Worm (Caenorhabditis elegans) whole organism, young adult: ENCODE measurements around the gene T22F3.12.

Experiments
- B0019.2 ChIP-seq: fragments of 200-800 bp; sonication (Bioruptor generic); conservative IDR thresholded peaks from 2 replicates; pipeline ENCODE4 v1.3.6; 2022; ENCODE audit warnings: missing genetic modification reagents, missing genetic modification characterization, missing compliant biosample characterization
- D2030.7 ChIP-seq: fragments of 200-800 bp; sonication (Bioruptor generic); IDR thresholded peaks from 2 replicates; pipeline ENCODE4 v1.3.6; 2022; ENCODE audit warnings: missing genetic modification reagents, missing genetic modification characterization, missing compliant biosample characterization
- F33H1.4 ChIP-seq: fragments of 200-800 bp; sonication (Bioruptor generic); IDR thresholded peaks from 2 replicates; pipeline ENCODE4 v1.3.6; 2022; ENCODE audit warnings: missing genetic modification reagents, missing genetic modification characterization, missing compliant biosample characterization
- F37B4.10 ChIP-seq: fragments of 200-800 bp; sonication (Bioruptor generic); IDR thresholded peaks from 2 replicates; pipeline ENCODE4 v1.3.6; 2022; ENCODE audit warnings: missing genetic modification characterization, missing compliant biosample characterization
- F49E8.2 ChIP-seq: sonication (generic microtip); optimal IDR thresholded peaks from 3 replicates; lab custom pipeline; 2017; ENCODE audit warnings: missing genetic modification characterization, mild to moderate bottlenecking, missing compliant biosample characterization, antibody characterized with exemption, moderate library complexity; ENCODE audit not compliant: insufficient read depth
- F55B11.4 ChIP-seq: sonication (generic microtip); optimal IDR thresholded peaks from 2 replicates; lab custom pipeline; 2016; ENCODE audit warnings: missing compliant biosample characterization, missing genetic modification characterization, borderline replicate concordance; ENCODE audit not compliant: insufficient read depth
- K11D2.4 ChIP-seq: fragments of 200-800 bp; sonication (Bioruptor generic); IDR thresholded peaks from 2 replicates; pipeline ENCODE4 v1.3.6; 2022; ENCODE audit warnings: missing genetic modification reagents, missing genetic modification characterization, missing compliant biosample characterization
- K12H6.12 ChIP-seq: fragments of 200-800 bp; sonication (Bioruptor generic); optimal IDR thresholded peaks from 2 replicates; lab custom pipeline; 2018; ENCODE audit warnings: mild to moderate bottlenecking, missing genetic modification characterization, missing compliant biosample characterization
- T26A5.8 ChIP-seq: sonication (generic microtip); optimal IDR thresholded peaks from 2 replicates; lab custom pipeline; 2016; ENCODE audit warnings: missing genetic modification characterization, missing compliant biosample characterization
- Y67H2A.10 ChIP-seq: fragments of 200-800 bp; sonication (Bioruptor generic); conservative IDR thresholded peaks from 2 replicates; pipeline ENCODE4 v1.3.6; 2022; ENCODE audit warnings: missing genetic modification reagents, missing genetic modification characterization, missing compliant biosample characterization
- akir-1 ChIP-seq: fragments of 200-800 bp; sonication (Bioruptor generic); optimal IDR thresholded peaks from 2 replicates; lab custom pipeline; 2018; ENCODE audit warnings: mild to moderate bottlenecking, missing genetic modification characterization, moderate library complexity, missing compliant biosample characterization
- ama-1 ChIP-seq, 3 experiments: fragments of 150-350 bp in 1 of 3; sonication (generic microtip) in 2 of 3; optimal IDR thresholded peaks; 2 replicates each; lab custom pipeline; 2014 to 2018; ENCODE audit warnings: missing biosample characterization in 2 of 3, missing genetic modification characterization in 2 of 3, missing genetic modification reagents in 2 of 3
- athp-1 ChIP-seq: sonication (generic microtip); optimal IDR thresholded peaks from 2 replicates; lab custom pipeline; 2017; ENCODE audit warnings: mild to moderate bottlenecking, missing genetic modification characterization, missing compliant biosample characterization
- ccch-3 ChIP-seq: fragments of 200-800 bp; sonication (Bioruptor generic); optimal IDR thresholded peaks from 2 replicates; lab custom pipeline; 2018; ENCODE audit warnings: mild to moderate bottlenecking, missing genetic modification characterization, missing compliant biosample characterization
- cebp-1 ChIP-seq, 2 experiments: fragments of 200-800 bp in 1 of 2; sonication (Bioruptor generic) in 1 of 2; sonication (generic microtip) in 1 of 2; IDR thresholded peaks in 1 of 2; optimal IDR thresholded peaks in 1 of 2; 2 replicates each; pipeline versions ENCODE4 v1.3.6 to Lab custom; 2017 to 2022; ENCODE audit warnings: missing compliant biosample characterization in 2 of 2, missing genetic modification characterization in 2 of 2, mild to moderate bottlenecking in 1 of 2, missing genetic modification reagents in 1 of 2, moderate library complexity in 1 of 2
- ceh-27 ChIP-seq: fragments of 200-800 bp; sonication (Bioruptor generic); optimal IDR thresholded peaks from 2 replicates; lab custom pipeline; 2018; ENCODE audit warnings: mild to moderate bottlenecking, missing genetic modification characterization, moderate library complexity, missing compliant biosample characterization
- ceh-91 ChIP-seq: fragments of 200-800 bp; sonication (Bioruptor generic); IDR thresholded peaks from 2 replicates; pipeline ENCODE4 v1.3.6; 2022; ENCODE audit warnings: missing genetic modification reagents, missing genetic modification characterization, missing compliant biosample characterization
- efl-1 ChIP-seq: fragments of 150-350 bp; optimal IDR thresholded peaks from 2 replicates; lab custom pipeline; 2014; ENCODE audit warnings: missing biosample characterization, missing genetic modification reagents, missing genetic modification characterization
- egrh-3 ChIP-seq: fragments of 200-800 bp; sonication (Bioruptor generic); IDR thresholded peaks from 2 replicates; pipeline ENCODE4 v1.3.6; 2022; ENCODE audit warnings: missing genetic modification reagents, missing genetic modification characterization, missing compliant biosample characterization
- ekl-4 ChIP-seq: fragments of 200-800 bp; sonication (Bioruptor generic); IDR thresholded peaks from 2 replicates; pipeline ENCODE4 v1.3.6; 2022; ENCODE audit warnings: missing genetic modification reagents, missing genetic modification characterization, missing compliant biosample characterization
- hlh-26 ChIP-seq: fragments of 200-800 bp; sonication (Bioruptor generic); conservative IDR thresholded peaks from 2 replicates; pipeline ENCODE4 v1.3.6; 2022; ENCODE audit warnings: missing genetic modification reagents, missing genetic modification characterization, missing compliant biosample characterization
- hmg-1.2 ChIP-seq: fragments of 200-800 bp; sonication (Bioruptor generic); IDR thresholded peaks from 2 replicates; pipeline ENCODE4 v1.3.6; 2022; ENCODE audit warnings: missing genetic modification reagents, missing genetic modification characterization, missing compliant biosample characterization
- hsf-1 ChIP-seq: fragments of 200-800 bp; sonication (Bioruptor generic); IDR thresholded peaks from 2 replicates; pipeline ENCODE4 v1.3.6; 2022; ENCODE audit warnings: missing genetic modification reagents, missing genetic modification characterization, missing compliant biosample characterization
- let-526 ChIP-seq: fragments of 200-800 bp; sonication (Bioruptor generic); IDR thresholded peaks from 2 replicates; pipeline ENCODE4 v1.3.6; 2022; ENCODE audit warnings: missing genetic modification reagents, missing genetic modification characterization, missing compliant biosample characterization
- let-607 ChIP-seq, 2 experiments: fragments of 200-800 bp in 1 of 2; sonication (Bioruptor generic) in 1 of 2; sonication (generic microtip) in 1 of 2; optimal IDR thresholded peaks; 2 replicates each; lab custom pipeline; 2016 to 2018; ENCODE audit warnings: mild to moderate bottlenecking in 2 of 2, missing compliant biosample characterization in 2 of 2, missing genetic modification characterization in 2 of 2, moderate library complexity in 2 of 2, missing genotype in 1 of 2
- lin-40 ChIP-seq: sonication (generic microtip); optimal IDR thresholded peaks from 2 replicates; lab custom pipeline; 2016; ENCODE audit warnings: missing genetic modification characterization, mild to moderate bottlenecking, missing compliant biosample characterization, missing genotype, missing genetic modification reagents
- lin-54 ChIP-seq: fragments of 200-800 bp; sonication (Bioruptor generic); optimal IDR thresholded peaks from 2 replicates; lab custom pipeline; 2018; ENCODE audit warnings: mild to moderate bottlenecking, missing genetic modification characterization, missing compliant biosample characterization
- lsy-27 ChIP-seq: sonication (generic microtip); optimal IDR thresholded peaks from 2 replicates; lab custom pipeline; 2017; ENCODE audit warnings: missing genetic modification characterization, mild to moderate bottlenecking, missing compliant biosample characterization, antibody characterized with exemption, missing genotype, borderline replicate concordance; ENCODE audit not compliant: insufficient read depth
- madf-6 ChIP-seq: fragments of 200-800 bp; sonication (Bioruptor generic); IDR thresholded peaks from 2 replicates; pipeline ENCODE4 v1.3.6; 2022; ENCODE audit warnings: missing genetic modification reagents, missing genetic modification characterization, missing compliant biosample characterization
- mcd-1 ChIP-seq: fragments of 200-800 bp; sonication (Bioruptor generic); IDR thresholded peaks from 2 replicates; pipeline ENCODE4 v1.3.6; 2022; ENCODE audit warnings: missing genetic modification reagents, missing genetic modification characterization, missing compliant biosample characterization
- nhr-90 ChIP-seq: sonication (generic microtip); optimal IDR thresholded peaks from 2 replicates; lab custom pipeline; 2016; ENCODE audit warnings: missing genotype, mild to moderate bottlenecking, missing genetic modification characterization, missing compliant biosample characterization
- sea-2 ChIP-seq: fragments of 200-800 bp; sonication (Bioruptor generic); IDR thresholded peaks from 2 replicates; pipeline ENCODE4 v1.3.6; 2022; ENCODE audit warnings: missing genetic modification characterization, missing compliant biosample characterization
- snpc-1.3 ChIP-seq: sonication (generic microtip); optimal IDR thresholded peaks from 2 replicates; lab custom pipeline; 2017; ENCODE audit warnings: missing genetic modification characterization, mild to moderate bottlenecking, missing compliant biosample characterization, antibody characterized with exemption, moderate library complexity, missing genotype, missing genetic modification reagents; ENCODE audit not compliant: insufficient read depth
- snpc-3.4 ChIP-seq: sonication (generic microtip); optimal IDR thresholded peaks from 2 replicates; lab custom pipeline; 2017; ENCODE audit warnings: missing genetic modification characterization, mild to moderate bottlenecking, missing compliant biosample characterization, antibody characterized with exemption, moderate library complexity, missing genotype, missing genetic modification reagents
- tbx-9 ChIP-seq: sonication (generic microtip); optimal IDR thresholded peaks from 2 replicates; lab custom pipeline; 2016; ENCODE audit warnings: borderline replicate concordance, missing genetic modification characterization, inconsistent platforms, missing compliant biosample characterization
- xnd-1 ChIP-seq: sonication (generic microtip); optimal IDR thresholded peaks from 2 replicates; lab custom pipeline; 2016; ENCODE audit warnings: missing genotype, missing genetic modification reagents, missing genetic modification characterization, missing compliant biosample characterization
- zfh-2 ChIP-seq: fragments of 200-800 bp; sonication (Bioruptor generic); conservative IDR thresholded peaks from 2 replicates; pipeline ENCODE4 v1.3.6; 2022; ENCODE audit warnings: missing genetic modification reagents, missing genetic modification characterization, missing compliant biosample characterization
- zim-3 ChIP-seq: sonication (generic microtip); optimal IDR thresholded peaks from 2 replicates; lab custom pipeline; 2017; ENCODE audit warnings: mild to moderate bottlenecking, missing genetic modification characterization, moderate library complexity, missing compliant biosample characterization
- ztf-28 ChIP-seq: fragments of 200-800 bp; sonication (Bioruptor generic); IDR thresholded peaks from 2 replicates; pipeline ENCODE4 v1.3.6; 2022; ENCODE audit warnings: missing genetic modification reagents, missing genetic modification characterization, missing compliant biosample characterization
- ztf-6 ChIP-seq: fragments of 200-800 bp; sonication (Bioruptor generic); IDR thresholded peaks from 2 replicates; pipeline ENCODE4 v1.3.6; 2022; ENCODE audit warnings: missing genetic modification reagents, missing genetic modification characterization, missing compliant biosample characterization

T22F3.12 gene

DNA sequence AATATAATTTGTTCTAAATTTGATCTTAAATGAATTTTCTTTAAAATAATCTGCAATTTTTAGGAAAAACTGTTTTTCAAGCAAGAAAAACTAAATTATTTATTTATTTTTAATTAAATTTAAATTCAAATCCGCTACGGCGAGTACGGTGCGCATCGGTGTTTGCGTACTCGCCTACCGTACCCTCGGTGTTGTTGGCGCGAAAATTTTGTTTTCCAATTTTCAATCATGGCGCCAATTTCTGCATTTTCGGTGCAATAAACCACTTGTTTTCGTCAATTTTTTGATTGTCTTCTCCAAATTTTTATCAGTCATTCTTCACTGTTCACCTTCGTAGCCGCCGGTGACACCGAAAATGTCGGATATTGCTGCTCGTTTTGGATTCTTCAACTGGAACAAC is 13.2 kb downstream of the T22F3.12 start, which contains the start of gene pygl-1 (continued):
- peak; percentile 99 for TF ChIP-seq D2030.7 (GFP tag; lab: Robert Waterston, UW)
- TF ChIP-seq snpc-3.4 (tag; lab: Kevin White, UChicago): peak; percentile 89
- TF ChIP-seq B0019.2 (GFP tag; lab: Robert Waterston, UW): peak; percentile 96
- no peak for TF ChIP-seq T26A5.8
- TF ChIP-seq tbx-9 (tag; lab: Kevin White, UChicago): no peak
- peak; percentile 73 for TF ChIP-seq mcd-1 (GFP tag; lab: Robert Waterston, UW)
- TF ChIP-seq madf-6 (GFP tag; lab: Robert Waterston, UW): peak; percentile 99
- peak; percentile 62; the same call in 1 of the 2 replicates for TF ChIP-seq ekl-4
- TF ChIP-seq ceh-91 (GFP tag; lab: Robert Waterston, UW): peak; percentile 99
- no peak for TF ChIP-seq lsy-27 (tag; lab: Kevin White, UChicago)
- no peak for TF ChIP-seq ceh-27 (GFP tag; lab: Kevin White, UChicago)
- peak; percentile 83 for TF ChIP-seq hsf-1 (GFP tag; lab: Robert Waterston, UW)
- TF ChIP-seq K12H6.12 (tag; lab: Kevin White, UChicago): no peak
- TF ChIP-seq K11D2.4 (GFP tag; lab: Robert Waterston, UW): no peak
- 0 out of 2 replicates have a peak, but pooled peaks have one; percentile 40 for TF ChIP-seq Y67H2A.10 (GFP tag; lab: Robert Waterston, UW)
- TF ChIP-seq akir-1 (GFP tag; lab: Kevin White, UChicago): no peak
- TF ChIP-seq F55B11.4: no peak
- peak; percentile 69; the same call in 1 of the 2 replicates for TF ChIP-seq ztf-28 (GFP tag; lab: Robert Waterston, UW)
- no peak for TF ChIP-seq sea-2
- TF ChIP-seq athp-1 (tag; lab: Kevin White, UChicago): peak; percentile 48
- peak; percentile 12; the same call in 1 of the 2 replicates for TF ChIP-seq egrh-3 (GFP tag; lab: Robert Waterston, UW)
- TF ChIP-seq ccch-3 (GFP tag; lab: Kevin White, UChicago): no peak
- peak; percentile 99 for TF ChIP-seq efl-1 (GFP tag; lab: Kevin White, UChicago)
- TF ChIP-seq hmg-1.2 (GFP tag; lab: Robert Waterston, UW): peak; percentile 70
- TF ChIP-seq lin-40 (tag; lab: Kevin White, UChicago): no peak
- no peak for TF ChIP-seq zim-3
- TF ChIP-seq F33H1.4 (GFP tag; lab: Robert Waterston, UW): peak; percentile 86
- TF ChIP-seq let-526 (GFP tag; lab: Robert Waterston, UW): no peak
- TF ChIP-seq ztf-6: no peak
- TF ChIP-seq snpc-1.3 (tag; lab: Kevin White, UChicago): peak; percentile 92
- peak; percentile 61 for TF ChIP-seq F49E8.2
- no peak for TF ChIP-seq nhr-90 (tag; lab: Kevin White, UChicago)
- TF ChIP-seq F37B4.10 (GFP tag; lab: Robert Waterston, UW): no peak
- TF ChIP-seq hlh-26: no peak
- TF ChIP-seq let-607 (tag; optimal IDR thresholded peaks at IDR 0.05; lab: Kevin White, UChicago): no peak
- no peak for TF ChIP-seq cebp-1 (GFP tag; IDR thresholded peaks at IDR 0.05; lab: Robert Waterston, UW)
- no peak for TF ChIP-seq cebp-1 (tag; optimal IDR thresholded peaks at IDR 0.05; lab: Kevin White, UChicago)
- peak; percentile 97 for TF ChIP-seq xnd-1 (tag; lab: Kevin White, UChicago)
- TF ChIP-seq lin-54 (GFP tag; lab: Kevin White, UChicago): peak; percentile 94
- no peak for TF ChIP-seq ama-1 (optimal IDR thresholded peaks at IDR 0.05; lab: Kevin White, UChicago)
- TF ChIP-seq ama-1 (GFP tag; optimal IDR thresholded peaks at IDR 0.05; lab: Kevin White, UChicago): no peak
- no peak for TF ChIP-seq zfh-2 (GFP tag; lab: Robert Waterston, UW)
